Fruit fly (Drosophila melanogaster): ENCODE data around the gene Osi20.
A peak's percentile ranks its signal among the peaks of the same experiment; 100 is the strongest.

Osi20 gene

DNA sequence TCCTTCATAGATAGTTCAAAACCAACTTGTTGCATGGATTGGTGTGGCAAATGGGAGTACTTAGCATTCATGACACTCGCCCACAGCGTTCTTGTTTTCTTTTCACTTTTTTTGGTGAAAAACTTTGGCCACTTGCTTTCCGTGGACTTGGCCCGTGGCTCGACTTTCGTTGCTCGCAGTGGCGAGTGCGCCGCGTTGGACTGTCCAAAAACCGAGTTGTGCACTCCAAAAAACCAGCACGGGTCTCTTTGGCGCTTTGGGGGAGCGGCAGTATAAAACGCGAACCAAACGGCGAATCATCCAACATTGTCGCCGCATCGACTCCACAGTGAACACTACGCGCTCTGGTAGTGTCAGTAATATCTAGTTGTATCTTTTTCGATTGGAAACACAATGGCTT lies at the start of gene Osi20:
Gene Osi20, plus strand, starts transcription at position 301 of the 400 bp plus-strand sequence.
- TF ChIP-seq salr (GFP tag; optimal IDR thresholded peaks at IDR 0.05) = no peak
- no peak for TF ChIP-seq CG11902 (GFP tag; optimal IDR thresholded peaks at IDR 0.05)
- TF ChIP-seq CG32006 (GFP tag; optimal IDR thresholded peaks at IDR 0.05) = no peak

DNA sequence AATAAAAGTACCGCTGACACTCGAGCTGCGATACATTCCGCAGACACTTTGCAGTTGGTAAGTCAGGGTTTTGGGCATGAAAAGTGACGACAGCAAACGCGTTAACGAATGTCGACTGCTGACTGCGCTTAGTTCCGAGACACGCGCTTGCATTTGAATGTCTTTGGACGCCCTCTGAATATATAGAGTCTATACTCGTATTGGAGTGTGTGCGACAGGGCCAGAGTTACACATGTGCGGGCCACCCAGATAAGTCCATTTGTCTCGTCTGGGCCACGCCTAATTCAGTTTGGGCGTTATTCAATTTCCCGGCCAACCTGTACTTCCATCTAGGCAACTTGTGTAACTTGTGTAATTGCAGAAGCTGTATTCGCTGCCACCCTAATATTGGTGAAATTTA lies 49.6 kb upstream of the Osi20 start:
- TF ChIP-seq CG3032 (tag; optimal IDR thresholded peaks at IDR 0.05) = no peak
- TF ChIP-seq Sox102F (GFP tag; optimal IDR thresholded peaks at IDR 0.05) = no peak
- no peak for TF ChIP-seq CG15336 (GFP tag; IDR thresholded peaks at IDR 0.05)
- no peak for TF ChIP-seq ss (GFP tag; optimal IDR thresholded peaks at IDR 0.05)
- TF ChIP-seq CG7368 (GFP tag; optimal IDR thresholded peaks at IDR 0.05) = no peak
- TF ChIP-seq Hr39 (GFP tag; optimal IDR thresholded peaks at IDR 0.05) = no peak
- TF ChIP-seq Hr4 (GFP tag; optimal IDR thresholded peaks at IDR 0.05) = no peak
- no peak for TF ChIP-seq CG10631 (GFP tag; optimal IDR thresholded peaks at IDR 0.05)
- no peak for TF ChIP-seq CG10669 (GFP tag; optimal IDR thresholded peaks at IDR 0.05)
- no peak for TF ChIP-seq dsx (GFP tag; optimal IDR thresholded peaks at IDR 0.05; ENCODE audit: poor library complexity, severe bottlenecking)
- TF ChIP-seq Sox15 (GFP tag; optimal IDR thresholded peaks at IDR 0.05) = no peak
- no peak for TF ChIP-seq dac (GFP tag; optimal IDR thresholded peaks at IDR 0.05)
- no peak for TF ChIP-seq CG32006 (GFP tag; optimal IDR thresholded peaks at IDR 0.05)
- TF ChIP-seq CG6163 (GFP tag; IDR thresholded peaks at IDR 0.05) = no peak
- no peak for TF ChIP-seq spab (GFP tag; optimal IDR thresholded peaks at IDR 0.05)
- no peak for TF ChIP-seq CG31627 (GFP tag; optimal IDR thresholded peaks at IDR 0.05)
- TF ChIP-seq Lpt (GFP tag; optimal IDR thresholded peaks at IDR 0.05) = no peak
- TF ChIP-seq vri (GFP tag; optimal IDR thresholded peaks at IDR 0.05) = no peak
- no peak for TF ChIP-seq Hr38 (GFP tag; optimal IDR thresholded peaks at IDR 0.05)

DNA sequence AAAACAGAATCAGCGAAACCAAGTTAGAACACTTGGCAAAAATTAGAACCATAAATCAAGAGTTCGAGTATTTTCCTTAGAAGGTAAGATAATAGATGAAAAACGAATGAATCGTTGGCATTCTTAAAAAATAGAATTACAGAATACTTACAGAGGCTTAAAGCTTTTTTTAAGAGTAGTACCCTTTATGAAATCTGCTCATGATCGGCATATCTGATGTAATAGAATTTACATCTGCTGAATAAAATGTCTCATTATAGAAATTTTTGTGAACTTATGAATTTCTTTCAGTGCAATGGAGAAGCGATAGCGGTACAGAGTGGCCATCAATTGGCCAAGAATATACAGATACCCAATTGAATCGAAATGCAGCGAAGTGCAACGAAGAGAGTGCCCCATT lies 48.5 kb upstream of the Osi20 start, which contains the start of gene Osi13:
Gene Osi13, plus strand, starts transcription at position 301 of the 400 bp plus-strand sequence.
- TF ChIP-seq achi (GFP tag; optimal IDR thresholded peaks at IDR 0.05) (no peak), CG32006 (GFP tag; optimal IDR thresholded peaks at IDR 0.05) (peak; percentile 3)

DNA sequence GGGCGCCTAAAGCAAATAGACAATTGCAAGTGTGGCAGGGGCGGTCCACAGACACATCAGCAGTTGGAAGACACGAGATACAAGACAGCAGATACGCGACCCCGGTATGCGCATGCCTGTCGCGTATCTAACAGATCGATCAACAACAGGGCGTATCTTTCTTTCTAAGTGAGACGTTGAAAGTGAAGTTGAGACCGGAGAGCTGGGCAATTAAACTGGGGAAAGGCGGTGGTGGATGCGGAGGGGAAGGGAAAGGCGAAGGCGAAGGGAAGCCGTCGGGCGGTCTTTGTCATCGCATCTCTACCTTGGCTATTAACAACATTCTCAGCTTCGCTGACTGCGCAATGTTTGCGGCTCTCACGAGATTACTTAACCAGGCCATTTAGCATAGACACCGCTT lies 45.8 kb upstream of the Osi20 start:
- no peak for TF ChIP-seq esn (GFP tag; optimal IDR thresholded peaks at IDR 0.05)
- no peak for TF ChIP-seq CG10631 (GFP tag; optimal IDR thresholded peaks at IDR 0.05)
- TF ChIP-seq CG8319 (GFP tag; optimal IDR thresholded peaks at IDR 0.05) = no peak
- TF ChIP-seq CG11902 (GFP tag; optimal IDR thresholded peaks at IDR 0.05) = no peak
- no peak for TF ChIP-seq vri (GFP tag; optimal IDR thresholded peaks at IDR 0.05)
- no peak for TF ChIP-seq CG32006 (GFP tag; optimal IDR thresholded peaks at IDR 0.05)
- TF ChIP-seq dsx (GFP tag; optimal IDR thresholded peaks at IDR 0.05; ENCODE audit: poor library complexity, severe bottlenecking) = no peak
- TF ChIP-seq dac (GFP tag; optimal IDR thresholded peaks at IDR 0.05) = no peak
- no peak for TF ChIP-seq Eip75B (GFP tag; optimal IDR thresholded peaks at IDR 0.05)
- TF ChIP-seq CG6163 (GFP tag; IDR thresholded peaks at IDR 0.05) = no peak
- TF ChIP-seq CG1621 (tag; optimal IDR thresholded peaks at IDR 0.05) = no peak
- no peak for TF ChIP-seq CG8119 (GFP tag; IDR thresholded peaks at IDR 0.05)
- no peak for TF ChIP-seq achi (GFP tag; optimal IDR thresholded peaks at IDR 0.05)
- no peak for TF ChIP-seq CG6276 (GFP tag; optimal IDR thresholded peaks at IDR 0.05)
- no peak for TF ChIP-seq CG16779 (tag; optimal IDR thresholded peaks at IDR 0.05)
- no peak for TF ChIP-seq CG7368 (GFP tag; optimal IDR thresholded peaks at IDR 0.05)

DNA sequence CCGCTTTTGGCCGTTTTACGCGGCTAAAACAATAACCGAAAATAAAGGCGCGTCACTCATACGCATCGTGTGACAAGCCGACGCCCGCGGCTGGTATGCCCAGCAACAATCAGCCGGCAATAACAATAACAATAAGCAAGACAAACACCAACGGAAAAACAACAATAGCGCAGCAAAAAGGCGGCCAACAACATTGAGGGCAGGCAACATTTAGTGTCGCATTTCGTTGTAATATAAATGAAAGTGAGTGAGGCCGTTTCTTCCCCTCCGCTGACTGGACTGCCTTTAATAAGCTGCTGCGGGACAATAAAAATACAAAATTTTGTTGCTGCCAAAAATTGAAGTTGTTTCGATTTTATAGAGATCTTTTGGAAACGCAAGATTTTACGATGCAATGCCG lies 42.7 kb upstream of the Osi20 start:
- TF ChIP-seq spab (GFP tag; optimal IDR thresholded peaks at IDR 0.05) = no peak
- TF ChIP-seq CG31627 (GFP tag; optimal IDR thresholded peaks at IDR 0.05) = no peak

DNA sequence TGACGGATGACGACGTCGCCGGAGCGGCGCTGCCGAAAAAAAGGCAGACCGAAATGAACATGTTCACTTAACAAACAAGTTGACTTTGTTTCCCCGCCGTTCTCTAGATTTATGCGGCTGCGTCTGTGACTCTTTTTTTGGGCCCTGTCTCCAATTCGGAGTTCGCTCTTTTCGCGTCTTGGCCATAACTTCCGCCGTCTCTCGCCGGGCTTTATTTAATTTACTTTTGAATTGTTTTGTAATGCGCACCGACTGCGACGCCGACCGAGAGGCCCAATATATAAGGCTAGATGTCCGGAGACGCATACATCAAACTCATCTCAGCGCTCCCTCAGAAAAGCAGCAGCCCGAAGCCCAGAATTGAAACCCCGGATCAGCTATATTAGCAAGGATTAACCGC lies 41.1 kb upstream of the Osi20 start, which contains the start of gene Osi14:
Gene Osi14, plus strand, starts transcription at position 301 of the 400 bp plus-strand sequence.
- no peak for TF ChIP-seq CG10631 (GFP tag; optimal IDR thresholded peaks at IDR 0.05)
- no peak for TF ChIP-seq CG11762 (GFP tag; optimal IDR thresholded peaks at IDR 0.05; ENCODE audit: insufficient read depth)
- TF ChIP-seq CG16779 (tag; optimal IDR thresholded peaks at IDR 0.05) = no peak
- no peak for TF ChIP-seq Lpt (GFP tag; optimal IDR thresholded peaks at IDR 0.05)
- TF ChIP-seq CG31627 (GFP tag; optimal IDR thresholded peaks at IDR 0.05) = no peak
- TF ChIP-seq CG6808 (GFP tag; optimal IDR thresholded peaks at IDR 0.05) = no peak
- TF ChIP-seq Blimp-1 (GFP tag; optimal IDR thresholded peaks at IDR 0.05) = no peak

All from whole organism, prepupa.